Worm (Caenorhabditis elegans): ENCODE data around the gene ZK856.16.

- TF ChIP-seq elt-2 (tag; optimal IDR thresholded peaks at IDR 0.05) (no peak), Y22D7AL.16 (tag; optimal IDR thresholded peaks at IDR 0.05) (no peak), sdc-2 (tag; optimal IDR thresholded peaks at IDR 0.05) (no peak), ceh-9 (tag; optimal IDR thresholded peaks at IDR 0.05) (no peak), ceh-22 (tag; optimal IDR thresholded peaks at IDR 0.05) (no peak), fkh-10 (GFP tag; optimal IDR thresholded peaks at IDR 0.05) (no peak), ceh-14 (tag; optimal IDR thresholded peaks at IDR 0.05) (no peak), K02D7.2 (tag; optimal IDR thresholded peaks at IDR 0.05) (no peak), lin-11 (tag; optimal IDR thresholded peaks at IDR 0.05) (no peak), ref-2 (tag; optimal IDR thresholded peaks at IDR 0.05) (no peak), syd-9 (tag; optimal IDR thresholded peaks at IDR 0.05) (no peak), fax-1 (tag; optimal IDR thresholded peaks at IDR 0.05) (no peak)
Measured at ce11 chrV:10158528-10158927, 46.9 kb downstream of the ZK856.16 start, which contains the start of gene srsx-30.
